Worm (Caenorhabditis elegans) whole organism, L4 larva: Measurements from ENCODE around the gene ttn-1.

Experiments
- aha-1 ChIP-seq: fragments of 150-350 bp; peaks from one replicate; lab custom pipeline; 2014; ENCODE audit warnings: missing biosample characterization, missing genetic modification characterization
- aly-2 ChIP-seq: sonication (generic microtip); optimal IDR thresholded peaks from 2 replicates; lab custom pipeline; 2018; ENCODE audit warnings: missing biosample characterization, missing genetic modification characterization
- dpl-1 ChIP-seq: fragments of 150-350 bp; optimal IDR thresholded peaks from 2 replicates; lab custom pipeline; 2014; ENCODE audit warnings: missing biosample characterization, missing genetic modification reagents, missing genetic modification characterization
- fos-1 ChIP-seq: fragments of 150-350 bp; optimal IDR thresholded peaks from 2 replicates; lab custom pipeline; 2014; ENCODE audit warnings: missing biosample characterization, missing genetic modification characterization
- nhr-111 ChIP-seq: fragments of 200-800 bp; sonication (Bioruptor generic); optimal IDR thresholded peaks from 2 replicates; lab custom pipeline; 2018; ENCODE audit warnings: mild to moderate bottlenecking, missing genetic modification characterization, missing compliant biosample characterization

DNA sequence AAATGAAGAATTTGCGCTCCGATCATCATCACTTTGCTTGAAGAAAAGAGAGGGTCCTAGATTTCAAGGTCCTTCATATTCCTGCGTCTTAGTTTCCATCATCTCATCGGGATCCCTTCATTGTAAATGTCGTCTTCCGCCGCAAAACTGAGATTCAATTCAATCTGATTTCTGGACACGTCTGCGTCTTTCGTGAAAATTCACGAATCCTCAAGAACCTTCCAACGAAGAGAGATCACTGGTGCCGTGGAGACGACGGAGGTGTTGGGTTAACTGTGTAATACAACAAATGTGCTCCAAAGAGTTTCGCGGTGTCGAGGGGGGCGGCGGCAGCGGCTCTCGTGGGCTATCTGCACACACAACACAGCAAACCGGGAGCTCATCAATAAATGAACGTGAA lies 1.6 kb upstream of the ttn-1 start:
- no peak for TF ChIP-seq fos-1 (tag; lab: Kevin White, UChicago)
- no peak for TF ChIP-seq nhr-111 (GFP tag; lab: Kevin White, UChicago)
- TF ChIP-seq aly-2 (tag; lab: Kevin White, UChicago), result no peak
- no peak for TF ChIP-seq dpl-1 (GFP tag; lab: Kevin White, UChicago)
- no peak for TF ChIP-seq aha-1 (tag; lab: Kevin White, UChicago)
